Worm (Caenorhabditis elegans) whole organism, L1 larva: ENCODE measurements around the gene ckb-2.

Experiments used
- C04F5.9 ChIP-seq: sonication (generic microtip); optimal IDR thresholded peaks from 2 replicates; lab custom pipeline; 2016; ENCODE audit warnings: missing genetic modification characterization, missing compliant biosample characterization
- C16A3.4 ChIP-seq: fragments of 150-350 bp; optimal IDR thresholded peaks from 2 replicates; lab custom pipeline; 2014; ENCODE audit warnings: missing biosample characterization, missing genetic modification characterization
- C34B4.2 ChIP-seq: sonication (generic microtip); optimal IDR thresholded peaks from 2 replicates; lab custom pipeline; 2017; ENCODE audit warnings: mild to moderate bottlenecking, missing genetic modification characterization, missing compliant biosample characterization
- F16B12.6 ChIP-seq: fragments of 150-350 bp; optimal IDR thresholded peaks from 2 replicates; lab custom pipeline; 2014; ENCODE audit warnings: missing biosample characterization, missing genetic modification characterization
- aly-2 ChIP-seq: fragments of 150-350 bp; optimal IDR thresholded peaks from 2 replicates; lab custom pipeline; 2014; ENCODE audit warnings: missing biosample characterization, missing genetic modification characterization
- blmp-1 ChIP-seq: fragments of 150-350 bp; optimal IDR thresholded peaks from 2 replicates; lab custom pipeline; 2014; ENCODE audit warnings: missing biosample characterization, missing genetic modification characterization
- ceh-88 ChIP-seq: fragments of 200-800 bp; sonication (Bioruptor generic); IDR thresholded peaks from 2 replicates; pipeline ENCODE4 v1.3.6; 2022; ENCODE audit warnings: missing genetic modification characterization, missing compliant biosample characterization
- ceh-90 ChIP-seq: sonication (generic microtip); optimal IDR thresholded peaks from 2 replicates; lab custom pipeline; 2016; ENCODE audit warnings: missing genetic modification characterization, missing compliant biosample characterization
- dpl-1 ChIP-seq, 3 experiments: fragments of 150-350 bp in 2 of 3; sonication (generic microtip) in 1 of 3; optimal IDR thresholded peaks; 2 replicates each; lab custom pipeline; 2014 to 2017; ENCODE audit warnings: missing biosample characterization in 3 of 3, missing genetic modification characterization in 3 of 3, missing genetic modification reagents in 3 of 3
- dsc-1 ChIP-seq: sonication (generic microtip); optimal IDR thresholded peaks from 2 replicates; lab custom pipeline; 2016; ENCODE audit warnings: mild to moderate bottlenecking, missing genetic modification characterization, missing compliant biosample characterization
- efl-1 ChIP-seq, 4 experiments: fragments of 150-350 bp; optimal IDR thresholded peaks in 3 of 4; peaks in 1 of 4; 1 replicate in 1 of 4; 2 replicates in 3 of 4; lab custom pipeline; 2014; ENCODE audit warnings: missing biosample characterization in 2 of 4, missing genetic modification characterization in 2 of 4, missing genetic modification reagents in 2 of 4
- elt-2 ChIP-seq: sonication (generic microtip); optimal IDR thresholded peaks from 2 replicates; lab custom pipeline; 2016; ENCODE audit warnings: missing genetic modification characterization, mild to moderate bottlenecking, inconsistent platforms, missing compliant biosample characterization, missing genetic modification reagents
- elt-3 ChIP-seq, 6 experiments: fragments of 150-350 bp in 1 of 6; sonication (generic microtip); optimal IDR thresholded peaks; 2 replicates each; lab custom pipeline; 2017 to 2018; ENCODE audit warnings: missing biosample characterization in 6 of 6, missing genetic modification characterization in 6 of 6, inconsistent platforms in 1 of 6
- ets-5 ChIP-seq: fragments of 200-800 bp; sonication (Bioruptor generic); IDR thresholded peaks from 2 replicates; pipeline ENCODE4 v1.3.6; 2022; ENCODE audit warnings: missing genetic modification characterization, missing compliant biosample characterization
- fkh-8 ChIP-seq: sonication (generic microtip); optimal IDR thresholded peaks from 2 replicates; lab custom pipeline; 2016; ENCODE audit warnings: mild to moderate bottlenecking, missing genetic modification characterization, missing compliant biosample characterization
- fos-1 ChIP-seq: fragments of 150-350 bp; optimal IDR thresholded peaks from 2 replicates; lab custom pipeline; 2014; ENCODE audit warnings: missing biosample characterization, missing genetic modification characterization
- grh-1 ChIP-seq: fragments of 200-800 bp; sonication (Bioruptor generic); IDR thresholded peaks from 2 replicates; pipeline ENCODE4 v1.3.6; 2022; ENCODE audit warnings: missing genetic modification reagents, missing genetic modification characterization, missing compliant biosample characterization
- irx-1 ChIP-seq: sonication (generic microtip); optimal IDR thresholded peaks from 2 replicates; lab custom pipeline; 2016; ENCODE audit warnings: missing genetic modification characterization, missing compliant biosample characterization
- isw-1 ChIP-seq: fragments of 200-800 bp; sonication (Bioruptor generic); IDR thresholded peaks from 2 replicates; pipeline ENCODE4 v1.3.6; 2022; ENCODE audit warnings: missing genetic modification characterization, missing compliant biosample characterization
- jun-1 ChIP-seq: fragments of 150-350 bp; optimal IDR thresholded peaks from 2 replicates; lab custom pipeline; 2014; ENCODE audit warnings: missing biosample characterization, missing genetic modification reagents, missing genetic modification characterization
- lin-13 ChIP-seq: fragments of 150-350 bp; optimal IDR thresholded peaks from 2 replicates; lab custom pipeline; 2014; ENCODE audit warnings: missing biosample characterization, missing genetic modification reagents, missing genetic modification characterization
- lin-14 ChIP-seq: fragments of 200-800 bp; sonication (Bioruptor generic); optimal IDR thresholded peaks from 2 replicates; lab custom pipeline; 2018; ENCODE audit warnings: mild to moderate bottlenecking, missing genetic modification characterization, moderate library complexity, missing compliant biosample characterization
- lin-35 ChIP-seq, 2 experiments: fragments of 150-350 bp; optimal IDR thresholded peaks; 2 replicates each; lab custom pipeline; 2014; ENCODE audit warnings: missing biosample characterization in 2 of 2, missing genetic modification characterization in 2 of 2, missing genetic modification reagents in 2 of 2
- lir-3 ChIP-seq: sonication (generic microtip); optimal IDR thresholded peaks from 2 replicates; lab custom pipeline; 2016; ENCODE audit warnings: mild to moderate bottlenecking, missing genetic modification characterization, moderate library complexity, missing compliant biosample characterization; ENCODE audit not compliant: poor library complexity
- lsy-2 ChIP-seq, 2 experiments: fragments of 150-350 bp; optimal IDR thresholded peaks; 2 replicates each; lab custom pipeline; 2014; ENCODE audit warnings: missing biosample characterization in 2 of 2, missing genetic modification characterization in 2 of 2
- mep-1 ChIP-seq: fragments of 150-350 bp; optimal IDR thresholded peaks from 2 replicates; lab custom pipeline; 2014; ENCODE audit warnings: missing biosample characterization, missing genetic modification characterization
- nhr-11 ChIP-seq: fragments of 150-350 bp; optimal IDR thresholded peaks from 2 replicates; lab custom pipeline; 2014; ENCODE audit warnings: missing biosample characterization, missing genetic modification characterization
- nhr-19 ChIP-seq: fragments of 200-800 bp; sonication (Bioruptor generic); conservative IDR thresholded peaks from 2 replicates; pipeline ENCODE4 v1.3.6; 2022; ENCODE audit warnings: missing genetic modification characterization, missing compliant biosample characterization
- nhr-20 ChIP-seq: sonication (generic microtip); optimal IDR thresholded peaks from 2 replicates; lab custom pipeline; 2016; ENCODE audit warnings: mild to moderate bottlenecking, missing genetic modification characterization, missing compliant biosample characterization
- nhr-71 ChIP-seq: sonication (generic microtip); optimal IDR thresholded peaks from 2 replicates; lab custom pipeline; 2016; ENCODE audit warnings: mild to moderate bottlenecking, missing genetic modification characterization, moderate library complexity, missing compliant biosample characterization
- nhr-76 ChIP-seq: sonication (generic microtip); optimal IDR thresholded peaks from 2 replicates; lab custom pipeline; 2017; ENCODE audit warnings: missing biosample characterization, missing genetic modification characterization
- nhr-85 ChIP-seq: sonication (generic microtip); peaks from one replicate; lab custom pipeline; 2016; ENCODE audit warnings: missing genetic modification characterization, inconsistent platforms, missing compliant biosample characterization
- nhr-90 ChIP-seq: sonication (generic microtip); optimal IDR thresholded peaks from 2 replicates; lab custom pipeline; 2016; ENCODE audit warnings: mild to moderate bottlenecking, missing genetic modification characterization, missing compliant biosample characterization; ENCODE audit not compliant: poor library complexity
- pag-3 ChIP-seq: sonication (generic microtip); optimal IDR thresholded peaks from 2 replicates; lab custom pipeline; 2017; ENCODE audit warnings: missing genetic modification characterization, mild to moderate bottlenecking, missing compliant biosample characterization, antibody characterized with exemption, borderline replicate concordance; ENCODE audit not compliant: insufficient read depth
- pqm-1 ChIP-seq: sonication (generic microtip); optimal IDR thresholded peaks from 3 replicates; lab custom pipeline; 2017; ENCODE audit warnings: missing biosample characterization, missing genetic modification characterization
- rnt-1 ChIP-seq: sonication (generic microtip); optimal IDR thresholded peaks from 2 replicates; lab custom pipeline; 2016; ENCODE audit warnings: mild to moderate bottlenecking, missing genetic modification characterization, moderate library complexity, missing compliant biosample characterization
- skn-1 ChIP-seq: fragments of 150-350 bp; optimal IDR thresholded peaks from 2 replicates; lab custom pipeline; 2014; ENCODE audit warnings: missing biosample characterization, missing genetic modification characterization
- snpc-4 ChIP-seq: fragments of 150-350 bp; optimal IDR thresholded peaks from 2 replicates; lab custom pipeline; 2014; ENCODE audit warnings: missing biosample characterization, missing genetic modification characterization
- snu-23 ChIP-seq: sonication (generic microtip); optimal IDR thresholded peaks from 2 replicates; lab custom pipeline; 2016; ENCODE audit warnings: missing genetic modification characterization, missing compliant biosample characterization
- sup-37 ChIP-seq: fragments of 200-800 bp; sonication (Bioruptor generic); optimal IDR thresholded peaks from 2 replicates; lab custom pipeline; 2018; ENCODE audit warnings: mild to moderate bottlenecking, missing genetic modification characterization, missing compliant biosample characterization
- swsn-7 ChIP-seq: sonication (generic microtip); optimal IDR thresholded peaks from 2 replicates; lab custom pipeline; 2016; ENCODE audit warnings: missing genetic modification characterization, missing compliant biosample characterization
- tbx-2 ChIP-seq: sonication (generic microtip); optimal IDR thresholded peaks from 2 replicates; lab custom pipeline; 2016; ENCODE audit warnings: missing genetic modification characterization, missing compliant biosample characterization
- unc-30 ChIP-seq: sonication (generic microtip); optimal IDR thresholded peaks from 2 replicates; lab custom pipeline; 2017; ENCODE audit warnings: missing biosample characterization, missing genetic modification characterization
- unc-86 ChIP-seq: sonication (generic microtip); optimal IDR thresholded peaks from 2 replicates; lab custom pipeline; 2016; ENCODE audit warnings: missing genetic modification characterization, missing compliant biosample characterization
- unc-98 ChIP-seq: fragments of 200-800 bp; sonication (Bioruptor generic); IDR thresholded peaks from 2 replicates; pipeline ENCODE4 v1.3.6; 2022; ENCODE audit warnings: missing genetic modification characterization, missing compliant biosample characterization
- xbp-1 ChIP-seq: sonication (generic microtip); optimal IDR thresholded peaks from 2 replicates; lab custom pipeline; 2016; ENCODE audit warnings: missing genetic modification characterization, missing compliant biosample characterization
- zip-4 ChIP-seq: fragments of 200-800 bp; sonication (Bioruptor generic); optimal IDR thresholded peaks from 2 replicates; lab custom pipeline; 2018; ENCODE audit warnings: mild to moderate bottlenecking, missing genetic modification characterization, moderate library complexity, missing compliant biosample characterization

The ckb-2 gene

DNA sequence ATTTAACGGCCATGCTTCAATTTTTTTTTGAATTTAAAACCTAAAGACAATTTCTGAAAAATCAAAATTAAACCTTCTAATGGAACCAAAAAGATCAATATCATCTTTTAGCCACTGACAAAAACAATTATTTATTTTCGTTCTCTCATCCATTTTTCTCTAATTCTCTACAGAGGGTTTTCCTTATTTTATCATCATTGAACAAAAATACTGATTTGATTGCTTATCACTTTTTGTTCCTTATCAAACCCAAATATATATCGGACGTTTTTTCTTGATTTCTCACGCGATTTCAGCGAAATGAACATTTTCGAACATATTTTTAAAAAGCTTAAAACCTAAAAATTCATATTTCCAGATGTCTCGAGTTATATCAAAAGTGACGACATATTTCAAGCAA, 45.4 kb downstream of the ckb-2 start, which contains the start of gene mpc-1:
Gene mpc-1, plus strand, starts transcription at position 359 of the 400 bp plus-strand sequence.
- no peak for TF ChIP-seq dsc-1 (tag; lab: Kevin White, UChicago)
- TF ChIP-seq snu-23 (GFP tag; lab: Kevin White, UChicago) = peak; percentile 18
- peak; percentile 1 to 29 for TF ChIP-seq lsy-2 (tag; optimal IDR thresholded peaks at IDR 0.05; lab: Kevin White, UChicago)
- TF ChIP-seq lir-3 = no peak
- no peak for TF ChIP-seq C16A3.4 (tag; lab: Kevin White, UChicago)
- TF ChIP-seq sup-37 (GFP tag; lab: Kevin White, UChicago) = no peak
- TF ChIP-seq pqm-1 (tag; lab: Kevin White, UChicago) = peak; percentile 53
- peak; percentile 53 for TF ChIP-seq nhr-71
- no peak for TF ChIP-seq unc-30 (tag; lab: Kevin White, UChicago)
- TF ChIP-seq grh-1 (GFP tag; lab: Robert Waterston, UW) = no peak
- no peak for TF ChIP-seq unc-86 (tag; lab: Kevin White, UChicago)
- TF ChIP-seq nhr-76 (tag; lab: Kevin White, UChicago) = no peak
- TF ChIP-seq nhr-19 (GFP tag; lab: Robert Waterston, UW) = 0 out of 2 replicates have a peak, but pooled peaks have one; percentile 8
- TF ChIP-seq ets-5 (GFP tag; lab: Robert Waterston, UW) = no peak
- TF ChIP-seq skn-1 (tag; lab: Kevin White, UChicago) = peak; percentile 25
- TF ChIP-seq C04F5.9 (tag; lab: Kevin White, UChicago) = no peak
- TF ChIP-seq unc-98 (GFP tag; lab: Robert Waterston, UW) = no peak
- TF ChIP-seq lin-14 = peak; percentile 54
- no peak for TF ChIP-seq jun-1 (tag; lab: Kevin White, UChicago)
- TF ChIP-seq elt-2 (tag; lab: Kevin White, UChicago) = peak; percentile 86
- no peak for TF ChIP-seq pag-3 (tag; lab: Kevin White, UChicago)
- no peak for TF ChIP-seq dpl-1 (GFP tag; optimal IDR thresholded peaks at IDR 0.05; lab: Kevin White, UChicago)
- peak; percentile 72 for TF ChIP-seq nhr-85 (tag; lab: Kevin White, UChicago)
- TF ChIP-seq nhr-20 (tag; lab: Kevin White, UChicago) = peak; percentile 1
- peak; percentile 44 for TF ChIP-seq blmp-1 (tag; lab: Kevin White, UChicago)
- TF ChIP-seq C34B4.2 (tag; lab: Kevin White, UChicago) = no peak
- TF ChIP-seq elt-3 (tag; optimal IDR thresholded peaks at IDR 0.05; lab: Kevin White, UChicago) = peak in 4 of 6 experiments; percentile 9 to 96 (median 52)
- peak in 1 of 2 experiments; percentile 24 for TF ChIP-seq lin-35 (GFP tag; optimal IDR thresholded peaks at IDR 0.05; lab: Kevin White, UChicago)
- TF ChIP-seq nhr-11 = no peak

ce11 chrIII:4414041-4414440, 46.3 kb downstream of the ckb-2 start:
- TF ChIP-seq lin-35 (GFP tag; optimal IDR thresholded peaks at IDR 0.05; lab: Kevin White, UChicago) = peak; percentile 3 to 46
- TF ChIP-seq nhr-85 (tag; lab: Kevin White, UChicago) = peak; percentile 81
- TF ChIP-seq swsn-7 (tag; lab: Kevin White, UChicago) = peak; percentile 65
- TF ChIP-seq efl-1 (optimal IDR thresholded peaks at IDR 0.05; lab: Kevin White, UChicago) = peak; percentile 37 to 54
- peak; percentile 37 to 91 for TF ChIP-seq efl-1 (GFP tag; optimal IDR thresholded peaks at IDR 0.05 in 1 of 2; lab: Kevin White, UChicago)
- TF ChIP-seq lin-13 (GFP tag; lab: Kevin White, UChicago) = peak; percentile 9
- TF ChIP-seq xbp-1 (tag; lab: Kevin White, UChicago) = peak; percentile 51
- TF ChIP-seq fos-1 (tag; lab: Kevin White, UChicago) = peak; percentile 11
- TF ChIP-seq grh-1 (GFP tag; lab: Robert Waterston, UW) = peak; percentile 47; the same call in 1 of the 2 replicates
- TF ChIP-seq ceh-90 (tag; lab: Kevin White, UChicago) = peak; percentile 4
- TF ChIP-seq zip-4 (GFP tag; lab: Kevin White, UChicago) = peak; percentile 53
- TF ChIP-seq nhr-71 = peak; percentile 73
- TF ChIP-seq elt-2 (tag; lab: Kevin White, UChicago) = peak; percentile 17
- peak; percentile 16 for TF ChIP-seq unc-86 (tag; lab: Kevin White, UChicago)
- TF ChIP-seq lin-14 = peak; percentile 67
- TF ChIP-seq nhr-19 (GFP tag; lab: Robert Waterston, UW) = peak; percentile 86
- peak; percentile 55 for TF ChIP-seq fkh-8 (tag; lab: Kevin White, UChicago)
- peak; percentile 33 for TF ChIP-seq skn-1 (tag; lab: Kevin White, UChicago)
- TF ChIP-seq isw-1 (GFP tag; lab: Robert Waterston, UW) = peak; percentile 41
- TF ChIP-seq lsy-2 (tag; optimal IDR thresholded peaks at IDR 0.05; lab: Kevin White, UChicago) = peak; percentile 40 to 51
- peak; percentile 66 for TF ChIP-seq nhr-90 (tag; lab: Kevin White, UChicago)
- TF ChIP-seq snpc-4 (tag; lab: Kevin White, UChicago) = peak; percentile 98
- TF ChIP-seq dpl-1 (GFP tag; optimal IDR thresholded peaks at IDR 0.05; lab: Kevin White, UChicago) = peak; percentile 9 to 41 (median 39)
- peak; percentile 10 for TF ChIP-seq lir-3
- TF ChIP-seq aly-2 (tag; lab: Kevin White, UChicago) = peak; percentile 5
- peak; percentile 18 for TF ChIP-seq F16B12.6
- TF ChIP-seq tbx-2 = peak; percentile 33
- peak; percentile 50 for TF ChIP-seq mep-1
- peak; percentile 47 for TF ChIP-seq C16A3.4 (tag; lab: Kevin White, UChicago)
- TF ChIP-seq ceh-88 = 0 out of 2 replicates have a peak, but pooled peaks have one; percentile 37
- peak; percentile 55 for TF ChIP-seq snu-23 (GFP tag; lab: Kevin White, UChicago)
- TF ChIP-seq dsc-1 (tag; lab: Kevin White, UChicago) = peak; percentile 65
- peak; percentile 23 for TF ChIP-seq rnt-1 (tag; lab: Kevin White, UChicago)
- peak; percentile 33 for TF ChIP-seq irx-1 (tag; lab: Kevin White, UChicago)
- peak; percentile 52 for TF ChIP-seq nhr-20 (tag; lab: Kevin White, UChicago)
